Worm (Caenorhabditis elegans) whole organism, mixed stage, embryonic: Measurements from ENCODE around the gene C32D5.12.

ENCODE experiments used
- bed-3 ChIP-seq: fragments of 200-800 bp; sonication (Bioruptor generic); optimal IDR thresholded peaks from 3 replicates; lab custom pipeline; 2018; ENCODE audit warnings: mild to moderate bottlenecking, missing genetic modification characterization, moderate library complexity, missing compliant biosample characterization
- elt-1 ChIP-seq: sonication (generic microtip); optimal IDR thresholded peaks from 2 replicates; lab custom pipeline; 2017; ENCODE audit warnings: missing genetic modification characterization, mild to moderate bottlenecking, missing compliant biosample characterization, antibody characterized with exemption, moderate library complexity, borderline replicate concordance; ENCODE audit not compliant: insufficient read depth
- lsy-2 ChIP-seq: fragments of 150-350 bp; optimal IDR thresholded peaks from 2 replicates; lab custom pipeline; 2014; ENCODE audit warnings: missing biosample characterization, missing genetic modification characterization
- nhr-12 ChIP-seq: fragments of 150-350 bp; optimal IDR thresholded peaks from 2 replicates; lab custom pipeline; 2014; ENCODE audit warnings: missing biosample characterization, missing genetic modification characterization
- nhr-76 ChIP-seq: sonication (generic microtip); optimal IDR thresholded peaks from 2 replicates; lab custom pipeline; 2017; ENCODE audit warnings: missing biosample characterization, missing genetic modification characterization
- unc-39 ChIP-seq: fragments of 150-350 bp; optimal IDR thresholded peaks from 2 replicates; lab custom pipeline; 2014; ENCODE audit warnings: missing biosample characterization, missing genetic modification characterization
- ztf-11 ChIP-seq: fragments of 150-350 bp; optimal IDR thresholded peaks from 2 replicates; lab custom pipeline; 2014; ENCODE audit warnings: missing biosample characterization, missing genetic modification characterization

DNA sequence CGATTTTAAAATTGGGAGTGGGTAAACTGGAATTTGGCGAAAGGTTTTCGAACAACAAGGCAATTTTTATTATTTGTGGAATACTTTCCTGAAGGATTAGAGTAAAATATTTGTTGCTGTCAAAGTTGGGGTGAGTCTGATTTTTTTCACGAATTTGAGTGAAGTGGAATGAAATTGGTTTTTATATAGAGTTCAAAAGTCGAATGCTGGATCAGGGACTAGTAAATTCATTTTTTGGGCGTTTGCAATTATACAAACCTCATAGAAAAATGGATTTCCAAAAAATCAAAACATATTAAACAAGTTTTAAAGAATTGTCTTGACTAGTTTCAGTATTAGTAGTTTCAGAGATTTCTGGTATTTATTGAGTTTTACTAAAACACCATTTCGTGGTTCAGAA, 18.9 kb downstream of the C32D5.12 start, which contains the start of gene C32D5.7:
- TF ChIP-seq ztf-11 (no peak), bed-3 (GFP tag; lab: Kevin White, UChicago) (no peak), nhr-76 (no peak), nhr-12 (tag; lab: Kevin White, UChicago) (no peak), elt-1 (tag; lab: Kevin White, UChicago) (no peak), lsy-2 (tag; lab: Kevin White, UChicago) (no peak), unc-39 (no peak)
